Worm (Caenorhabditis elegans) whole organism, young adult: ENCODE results near the gene fkb-1.

Experiments
- B0019.2 ChIP-seq: fragments of 200-800 bp; sonication (Bioruptor generic); conservative IDR thresholded peaks from 2 replicates; pipeline ENCODE4 v1.3.6; 2022; ENCODE audit warnings: missing genetic modification reagents, missing genetic modification characterization, missing compliant biosample characterization
- Y53F4B.3 ChIP-seq: fragments of 200-800 bp; sonication (Bioruptor generic); IDR thresholded peaks from 2 replicates; pipeline ENCODE4 v1.3.6; 2022; ENCODE audit warnings: missing genetic modification reagents, missing genetic modification characterization, missing compliant biosample characterization
- ceh-27 ChIP-seq: fragments of 200-800 bp; sonication (Bioruptor generic); optimal IDR thresholded peaks from 2 replicates; lab custom pipeline; 2018; ENCODE audit warnings: mild to moderate bottlenecking, missing genetic modification characterization, moderate library complexity, missing compliant biosample characterization
- dpl-1 ChIP-seq: fragments of 150-350 bp; optimal IDR thresholded peaks from 2 replicates; lab custom pipeline; 2014; ENCODE audit warnings: missing biosample characterization, missing genetic modification reagents, missing genetic modification characterization
- lin-54 ChIP-seq: fragments of 200-800 bp; sonication (Bioruptor generic); optimal IDR thresholded peaks from 2 replicates; lab custom pipeline; 2018; ENCODE audit warnings: mild to moderate bottlenecking, missing genetic modification characterization, missing compliant biosample characterization
- madf-3 ChIP-seq: fragments of 200-800 bp; sonication (Bioruptor generic); IDR thresholded peaks from 2 replicates; pipeline ENCODE4 v1.3.6; 2022; ENCODE audit warnings: missing genetic modification reagents, missing genetic modification characterization, missing compliant biosample characterization
- madf-8 ChIP-seq: fragments of 200-800 bp; sonication (Bioruptor generic); conservative IDR thresholded peaks from 2 replicates; pipeline ENCODE4 v1.3.6; 2022; ENCODE audit warnings: missing genetic modification reagents, missing genetic modification characterization, missing compliant biosample characterization
- pbrm-1 ChIP-seq: fragments of 200-800 bp; sonication (Bioruptor generic); IDR thresholded peaks from 2 replicates; pipeline ENCODE4 v1.3.6; 2022; ENCODE audit warnings: missing genetic modification reagents, missing genetic modification characterization, missing compliant biosample characterization
- snpc-4 ChIP-seq, 5 experiments: fragments of 150-350 bp in 1 of 5; sonication (generic microtip) in 4 of 5; optimal IDR thresholded peaks; 2 replicates each; lab custom pipeline; 2014 to 2018; ENCODE audit warnings: missing genetic modification characterization in 5 of 5, missing biosample characterization in 3 of 5, antibody characterized with exemption in 2 of 5, mild to moderate bottlenecking in 2 of 5, missing compliant biosample characterization in 2 of 5, missing genotype in 2 of 5, moderate library complexity in 2 of 5, missing genetic modification reagents in 1 of 5
- unc-130 ChIP-seq: sonication (generic microtip); optimal IDR thresholded peaks from 2 replicates; lab custom pipeline; 2016; ENCODE audit warnings: missing genetic modification reagents, missing genetic modification characterization, missing compliant biosample characterization

The fkb-1 gene

ce11 chrIV:11083609-11084008 is 47.2 kb downstream of the fkb-1 start, which contains the start of gene klc-1 (continued):
- peak; percentile 62 for TF ChIP-seq dpl-1 (GFP tag; lab: Kevin White, UChicago)
- peak; percentile 21; the same call in 1 of the 2 replicates for TF ChIP-seq pbrm-1 (GFP tag; lab: Robert Waterston, UW)
- no peak for TF ChIP-seq snpc-4 (GFP tag; optimal IDR thresholded peaks at IDR 0.05; lab: Kevin White, UChicago)
- TF ChIP-seq snpc-4 (tag; optimal IDR thresholded peaks at IDR 0.05; lab: Kevin White, UChicago), result peak in 1 of 4 experiments; percentile 57
- TF ChIP-seq lin-54 (GFP tag; lab: Kevin White, UChicago), result peak; percentile 27
- TF ChIP-seq unc-130 (GFP tag; lab: Kevin White, UChicago), result peak; percentile 22
- TF ChIP-seq madf-8, result peak; percentile 81
- 0 out of 2 replicates have a peak, but pooled peaks have one; percentile 6 for TF ChIP-seq Y53F4B.3
- TF ChIP-seq ceh-27 (GFP tag; lab: Kevin White, UChicago), result no peak
- TF ChIP-seq B0019.2 (GFP tag; lab: Robert Waterston, UW), result 0 out of 2 replicates have a peak, but pooled peaks have one; percentile 5
- TF ChIP-seq madf-3, result 0 out of 2 replicates have a peak, but pooled peaks have one; percentile 45
- TF ChIP-seq, all 124 proteins: peak for 22
